Worm (Caenorhabditis elegans): ENCODE data around the gene C35D10.12.

Gene C35D10.12

DNA sequence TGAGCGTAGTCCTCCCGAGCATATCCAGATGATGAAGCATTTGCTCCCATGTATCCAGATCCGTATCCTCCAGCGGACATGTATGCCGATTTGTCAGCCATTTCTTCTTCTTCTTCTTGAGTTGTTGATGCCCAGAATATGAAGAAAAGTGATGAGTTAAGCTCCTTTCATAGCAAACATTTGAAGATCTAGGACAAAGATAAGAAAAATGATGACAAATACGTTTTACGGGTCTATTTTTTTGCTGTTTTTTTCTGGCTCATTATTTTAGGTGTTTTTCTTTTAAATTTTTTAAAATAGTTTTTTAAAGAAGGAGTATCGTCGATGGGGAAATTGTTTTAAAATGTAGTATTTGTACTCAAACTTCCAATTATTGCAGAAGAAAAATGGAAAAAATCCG lies 44.4 kb downstream of the C35D10.12 start, which contains the start of gene nspd-9:
nspd-9 (minus strand) TSS at position 101 of the 400 bp plus-strand sequence.
- TF ChIP-seq mec-3 (tag; optimal IDR thresholded peaks at IDR 0.05; ENCODE audit: borderline replicate concordance) (no peak), fkh-6 (tag; optimal IDR thresholded peaks at IDR 0.05) (no peak), Y22D7AL.16 (tag; optimal IDR thresholded peaks at IDR 0.05) (no peak), sdc-2 (tag; optimal IDR thresholded peaks at IDR 0.05) (no peak), ref-2 (tag; optimal IDR thresholded peaks at IDR 0.05) (no peak), ceh-18 (tag; optimal IDR thresholded peaks at IDR 0.05) (no peak), T23F11.4 (GFP tag; optimal IDR thresholded peaks at IDR 0.05) (no peak), che-1 (tag; optimal IDR thresholded peaks at IDR 0.05) (no peak), sox-2 (GFP tag; IDR thresholded peaks at IDR 0.05) (no peak), gmeb-2 (tag; optimal IDR thresholded peaks at IDR 0.05) (no peak), tbx-2 (tag; optimal IDR thresholded peaks at IDR 0.05) (no peak), hlh-30 (tag; optimal IDR thresholded peaks at IDR 0.05; ENCODE audit: insufficient read depth) (no peak), pag-3 (tag; optimal IDR thresholded peaks at IDR 0.05; ENCODE audit: borderline replicate concordance) (no peak), pax-1 (tag; optimal IDR thresholded peaks at IDR 0.05) (no peak), eyg-1 (tag; optimal IDR thresholded peaks at IDR 0.05) (no peak), lin-11 (tag; optimal IDR thresholded peaks at IDR 0.05) (no peak), sox-4 (tag; optimal IDR thresholded peaks at IDR 0.05) (no peak), pqm-1 (tag; optimal IDR thresholded peaks at IDR 0.05) (no peak), dmd-4 (tag; optimal IDR thresholded peaks at IDR 0.05; ENCODE audit: borderline replicate concordance) (no peak)

DNA sequence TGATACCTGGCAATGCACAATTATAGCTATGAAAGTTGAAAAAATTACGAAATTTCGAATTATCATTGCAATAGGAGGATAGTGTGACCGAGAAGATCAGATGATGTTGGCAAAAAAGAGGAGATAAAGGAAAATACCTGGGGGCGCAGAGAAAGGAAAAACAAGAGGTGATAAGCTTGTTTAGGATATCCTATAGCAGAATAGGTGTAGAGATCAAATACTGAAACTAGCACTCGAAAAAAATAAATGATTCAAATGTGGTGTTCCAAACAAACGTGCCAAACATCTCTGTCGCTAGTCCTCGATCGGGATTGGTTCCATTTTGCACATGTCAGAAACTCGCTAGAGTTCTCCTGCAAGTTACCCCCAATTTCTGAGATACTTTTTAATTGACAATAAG lies 45.1 kb downstream of the C35D10.12 start, which contains the start of gene F26A1.9:
F26A1.9 (minus strand) TSS at position 101 of the 400 bp plus-strand sequence.
- TF ChIP-seq pha-4 (tag; optimal IDR thresholded peaks at IDR 0.05) (no peak), zip-5 (tag; optimal IDR thresholded peaks at IDR 0.05) (no peak), C08G9.2 (tag; optimal IDR thresholded peaks at IDR 0.05) (no peak), hlh-15 (tag; optimal IDR thresholded peaks at IDR 0.05) (no peak), fkh-10 (GFP tag; optimal IDR thresholded peaks at IDR 0.05) (no peak), ceh-48 (tag; optimal IDR thresholded peaks at IDR 0.05) (no peak), ceh-18 (tag; optimal IDR thresholded peaks at IDR 0.05) (no peak), pros-1 (tag; optimal IDR thresholded peaks at IDR 0.05) (no peak), ceh-19 (GFP tag; optimal IDR thresholded peaks at IDR 0.05) (no peak), odd-2 (tag; optimal IDR thresholded peaks at IDR 0.05) (no peak)

DNA sequence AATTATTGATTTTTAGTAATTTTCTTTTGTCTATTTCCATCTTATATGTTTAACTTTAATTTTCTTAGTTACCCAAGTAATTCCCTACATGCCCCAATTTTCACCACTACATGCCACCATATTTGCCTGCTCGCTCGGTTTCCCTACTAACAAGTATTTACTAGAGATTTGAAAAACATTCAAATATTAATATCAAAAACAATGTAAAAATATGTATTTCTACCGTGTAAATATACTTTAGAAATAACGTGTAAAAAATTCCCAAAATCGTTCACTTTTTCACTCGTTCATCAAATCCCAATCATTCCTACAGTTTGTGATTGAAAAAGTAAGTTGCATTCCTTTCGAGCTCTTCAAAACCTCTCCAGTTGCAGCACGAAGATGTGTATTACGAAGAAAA lies 48.0 kb downstream of the C35D10.12 start, which contains the start of gene F26A1.3:
F26A1.3 (plus strand) TSS at position 301 of the 400 bp plus-strand sequence.
- TF ChIP-seq ceh-30 (tag; optimal IDR thresholded peaks at IDR 0.05) (no peak), ama-1 (optimal IDR thresholded peaks at IDR 0.05) (no peak), ceh-34 (tag; optimal IDR thresholded peaks at IDR 0.05) (no peak), lin-11 (tag; optimal IDR thresholded peaks at IDR 0.05) (no peak), ref-2 (tag; optimal IDR thresholded peaks at IDR 0.05) (no peak), hlh-8 (tag; optimal IDR thresholded peaks at IDR 0.05) (no peak), fax-1 (tag; optimal IDR thresholded peaks at IDR 0.05) (no peak)
